Fruit fly (Drosophila melanogaster) whole organism, embryonic: ENCODE results near the gene hook.

ENCODE experiments used
- B-H1 ChIP-seq: fragments of 200-800 bp; sonication (Bioruptor generic); IDR thresholded peaks from 3 replicates; pipeline ENCODE4 v1.3.6; 2022; ENCODE audit warnings: missing biosample characterization, missing genetic modification characterization
- C15 ChIP-seq: fragments of 200-800 bp; sonication (Bioruptor generic); IDR thresholded peaks from 3 replicates; pipeline ENCODE4 v1.3.6; 2022; ENCODE audit warnings: missing biosample characterization, missing genetic modification characterization
- CG12219 ChIP-seq: fragments of 200-800 bp; sonication (Bioruptor generic); optimal IDR thresholded peaks from 3 replicates; lab custom pipeline; 2018; ENCODE audit warnings: missing biosample characterization, mild to moderate bottlenecking, missing genetic modification characterization
- CG14441 ChIP-seq: fragments of 200-800 bp; sonication (Bioruptor generic); IDR thresholded peaks from 2 replicates; pipeline ENCODE4 v1.3.6; 2022; ENCODE audit warnings: missing biosample characterization, missing genetic modification characterization
- CG16863 ChIP-seq: fragments of 200-800 bp; sonication (Bioruptor generic); optimal IDR thresholded peaks from 3 replicates; lab custom pipeline; 2016; ENCODE audit warnings: missing biosample characterization, missing genetic modification characterization
- CG17328 ChIP-seq: fragments of 200-800 bp; sonication (Bioruptor generic); IDR thresholded peaks from 2 replicates; pipeline ENCODE4 v1.3.6; 2022; ENCODE audit warnings: missing biosample characterization, missing genetic modification characterization
- CG17359 ChIP-seq: fragments of 200-800 bp; sonication (Bioruptor generic); optimal IDR thresholded peaks from 3 replicates; lab custom pipeline; 2018; ENCODE audit warnings: missing biosample characterization, mild to moderate bottlenecking, missing genetic modification characterization, moderate library complexity
- CG18599 ChIP-seq: fragments of 200-800 bp; sonication (Bioruptor generic); optimal IDR thresholded peaks from 3 replicates; lab custom pipeline; 2017; ENCODE audit warnings: missing biosample characterization, missing genetic modification characterization, mild to moderate bottlenecking, moderate library complexity, missing genetic modification reagents
- CG33213 ChIP-seq: fragments of 200-800 bp; sonication (Bioruptor generic); optimal IDR thresholded peaks from 3 replicates; lab custom pipeline; 2016; ENCODE audit warnings: missing biosample characterization, missing genetic modification characterization
- CG34422 ChIP-seq: fragments of 200-800 bp; sonication (Bioruptor generic); IDR thresholded peaks from 3 replicates; pipeline ENCODE4 v1.3.6; 2022; ENCODE audit warnings: missing biosample characterization, missing genetic modification characterization
- CG42726 ChIP-seq: fragments of 200-800 bp; sonication (Bioruptor generic); IDR thresholded peaks from 2 replicates; pipeline ENCODE4 v1.3.6; 2022; ENCODE audit warnings: missing biosample characterization, missing genetic modification characterization; ENCODE audit not compliant: partially characterized antibody
- CG4617 ChIP-seq: fragments of 200-800 bp; sonication (Bioruptor generic); optimal IDR thresholded peaks from 3 replicates; lab custom pipeline; 2016; ENCODE audit warnings: missing biosample characterization, missing genetic modification characterization, borderline replicate concordance
- CG4707 ChIP-seq: fragments of 200-800 bp; sonication (Bioruptor generic); optimal IDR thresholded peaks from 2 replicates; lab custom pipeline; 2018; ENCODE audit warnings: missing biosample characterization, mild to moderate bottlenecking, missing genetic modification characterization, moderate library complexity
- CG4820 ChIP-seq: fragments of 200-800 bp; sonication (Bioruptor generic); optimal IDR thresholded peaks from 3 replicates; lab custom pipeline; 2016; ENCODE audit warnings: missing biosample characterization, missing genetic modification characterization
- CG6689 ChIP-seq: fragments of 200-800 bp; sonication (Bioruptor generic); IDR thresholded peaks from 2 replicates; pipeline ENCODE4 v1.3.6; 2022; ENCODE audit warnings: missing biosample characterization, missing genetic modification characterization
- CG7372 ChIP-seq: fragments of 200-800 bp; sonication (Bioruptor generic); IDR thresholded peaks from 2 replicates; pipeline ENCODE4 v1.3.6; 2022; ENCODE audit warnings: missing biosample characterization, missing genetic modification characterization
- CG8359 ChIP-seq: fragments of 200-800 bp; sonication (Bioruptor generic); optimal IDR thresholded peaks from 2 replicates; lab custom pipeline; 2017; ENCODE audit warnings: missing biosample characterization, mild to moderate bottlenecking, missing genetic modification characterization, borderline replicate concordance
- CG8765 ChIP-seq: fragments of 200-800 bp; sonication (Bioruptor generic); IDR thresholded peaks from 2 replicates; pipeline ENCODE4 v1.3.6; 2022; ENCODE audit warnings: missing biosample characterization, missing genetic modification characterization
- CG9727 ChIP-seq: fragments of 200-800 bp; sonication (Bioruptor generic); optimal IDR thresholded peaks from 3 replicates; lab custom pipeline; 2017; ENCODE audit warnings: missing biosample characterization, mild to moderate bottlenecking, missing genetic modification characterization
- CG9932 ChIP-seq: fragments of 200-800 bp; sonication (Bioruptor generic); IDR thresholded peaks from 2 replicates; pipeline ENCODE4 v1.3.6; 2022; ENCODE audit warnings: missing biosample characterization, missing genetic modification characterization
- Deaf1 ChIP-seq: fragments of 200-800 bp; optimal IDR thresholded peaks from 3 replicates; lab custom pipeline; 2019; ENCODE audit warnings: missing biosample characterization, mild to moderate bottlenecking, missing genetic modification characterization, moderate library complexity
- Dek ChIP-seq: fragments of 200-800 bp; sonication (Bioruptor generic); optimal IDR thresholded peaks from 3 replicates; lab custom pipeline; 2019; ENCODE audit warnings: missing biosample characterization, mild to moderate bottlenecking, missing genetic modification characterization, moderate library complexity
- Dip3 ChIP-seq: fragments of 200-800 bp; sonication (Bioruptor generic); optimal IDR thresholded peaks from 3 replicates; lab custom pipeline; 2016; ENCODE audit warnings: missing biosample characterization, missing genetic modification characterization
- Dll ChIP-seq: fragments of 200-800 bp; sonication (Bioruptor generic); IDR thresholded peaks from 4 replicates; pipeline ENCODE4 v1.3.6; 2022; ENCODE audit warnings: missing biosample characterization, missing genetic modification characterization; ENCODE audit not compliant: partially characterized antibody
- GATAe ChIP-seq: fragments of 200-800 bp; sonication (Bioruptor generic); conservative IDR thresholded peaks from 2 replicates; pipeline ENCODE4 v1.3.6; 2022; ENCODE audit warnings: missing biosample characterization, missing genetic modification characterization
- H2.0 ChIP-seq: fragments of 200-800 bp; sonication (Bioruptor generic); IDR thresholded peaks from 2 replicates; pipeline ENCODE4 v1.3.6; 2022; ENCODE audit warnings: missing biosample characterization, missing genetic modification characterization
- HLH4C ChIP-seq: fragments of 200-800 bp; sonication (Bioruptor generic); IDR thresholded peaks from 3 replicates; pipeline ENCODE4 v1.3.6; 2022; ENCODE audit warnings: missing biosample characterization, missing genetic modification characterization; ENCODE audit not compliant: partially characterized antibody
- HLHmδ ChIP-seq: fragments of 200-800 bp; sonication (Bioruptor generic); optimal IDR thresholded peaks from 2 replicates; lab custom pipeline; 2018; ENCODE audit warnings: missing biosample characterization, mild to moderate bottlenecking, missing genetic modification characterization, moderate library complexity
- Lhr ChIP-seq: fragments of 200-800 bp; sonication (Bioruptor generic); optimal IDR thresholded peaks from 3 replicates; lab custom pipeline; 2017; ENCODE audit warnings: mild to moderate bottlenecking, missing biosample characterization, missing genetic modification reagents, missing genetic modification characterization
- MESR4 ChIP-seq: fragments of 200-800 bp; sonication (Bioruptor generic); optimal IDR thresholded peaks from 2 replicates; lab custom pipeline; 2018; ENCODE audit warnings: missing biosample characterization, mild to moderate bottlenecking, missing genetic modification characterization, moderate library complexity
- Myb ChIP-seq: fragments of 200-800 bp; sonication (Bioruptor generic); optimal IDR thresholded peaks from 2 replicates; lab custom pipeline; 2016; ENCODE audit warnings: missing biosample characterization, missing genetic modification characterization
- Poxn ChIP-seq: fragments of 200-800 bp; sonication (Bioruptor generic); IDR thresholded peaks from 2 replicates; pipeline ENCODE4 v1.3.6; 2022; ENCODE audit warnings: missing biosample characterization, missing genetic modification characterization
- Rfx ChIP-seq: fragments of 200-800 bp; sonication (Bioruptor generic); IDR thresholded peaks from 2 replicates; pipeline ENCODE4 v1.3.6; 2022; ENCODE audit warnings: missing biosample characterization, missing genetic modification characterization
- ab ChIP-seq: fragments of 200-800 bp; sonication (Bioruptor generic); optimal IDR thresholded peaks from 2 replicates; lab custom pipeline; 2016; ENCODE audit warnings: missing biosample characterization, missing genetic modification characterization
- ase ChIP-seq: fragments of 200-800 bp; sonication (Bioruptor generic); IDR thresholded peaks from 3 replicates; pipeline ENCODE4 v1.3.6; 2022; ENCODE audit warnings: missing biosample characterization, missing genetic modification characterization
- ash1 ChIP-seq: fragments of 200-800 bp; sonication (Bioruptor generic); optimal IDR thresholded peaks from 2 replicates; lab custom pipeline; 2018; ENCODE audit warnings: missing biosample characterization, mild to moderate bottlenecking, missing genetic modification characterization
- dati ChIP-seq: fragments of 200-800 bp; sonication (Bioruptor generic); IDR thresholded peaks from 2 replicates; pipeline ENCODE4 v1.3.6; 2022; ENCODE audit warnings: missing biosample characterization, missing genetic modification characterization
- dysf ChIP-seq: fragments of 200-800 bp; sonication (Bioruptor generic); IDR thresholded peaks from 3 replicates; pipeline ENCODE4 v1.3.6; 2022; ENCODE audit warnings: missing biosample characterization, missing genetic modification characterization
- gcm2 ChIP-seq: fragments of 200-800 bp; sonication (Bioruptor generic); optimal IDR thresholded peaks from 2 replicates; lab custom pipeline; 2016; ENCODE audit warnings: missing biosample characterization, missing genetic modification characterization
- gro ChIP-seq: fragments of 200-800 bp; sonication (Bioruptor generic); optimal IDR thresholded peaks from 2 replicates; lab custom pipeline; 2016; ENCODE audit warnings: missing biosample characterization, missing genetic modification characterization
- hbn ChIP-seq: fragments of 200-800 bp; sonication (Bioruptor generic); IDR thresholded peaks from 2 replicates; pipeline ENCODE4 v1.3.6; 2022; ENCODE audit warnings: missing biosample characterization, missing genetic modification characterization; ENCODE audit not compliant: partially characterized antibody
- kay ChIP-seq: fragments of 200-800 bp; sonication (Bioruptor generic); optimal IDR thresholded peaks from 2 replicates; lab custom pipeline; 2016; ENCODE audit warnings: missing biosample characterization, missing genetic modification characterization
- maf-S ChIP-seq: fragments of 200-800 bp; sonication (Bioruptor generic); optimal IDR thresholded peaks from 2 replicates; lab custom pipeline; 2016; ENCODE audit warnings: missing biosample characterization, missing genetic modification characterization
- run ChIP-seq: fragments of 200-800 bp; sonication (Bioruptor generic); optimal IDR thresholded peaks from 3 replicates; lab custom pipeline; 2018; ENCODE audit warnings: missing biosample characterization, mild to moderate bottlenecking, missing genetic modification characterization
- sc ChIP-seq, 3 experiments: fragments of >200 bp in 2 of 3; fragments of 200-800 bp in 1 of 3; sonication (Bioruptor generic) in 1 of 3; optimal IDR thresholded peaks; 2 replicates in 2 of 3; 3 replicates in 1 of 3; lab custom pipeline; 2017; ENCODE audit warnings: mild to moderate bottlenecking in 1 of 3, missing biosample characterization in 1 of 3, missing genetic modification characterization in 1 of 3, missing genetic modification reagents in 1 of 3
- sug ChIP-seq: fragments of 200-800 bp; optimal IDR thresholded peaks from 2 replicates; lab custom pipeline; 2019; ENCODE audit warnings: missing biosample characterization, mild to moderate bottlenecking, missing genetic modification characterization, moderate library complexity
- tap ChIP-seq: fragments of 200-800 bp; optimal IDR thresholded peaks from 3 replicates; lab custom pipeline; 2019; ENCODE audit warnings: missing biosample characterization, mild to moderate bottlenecking, missing genetic modification characterization, moderate library complexity
- vnd ChIP-seq: fragments of 200-800 bp; sonication (Bioruptor generic); IDR thresholded peaks from 3 replicates; pipeline ENCODE4 v1.3.6; 2022; ENCODE audit warnings: missing biosample characterization, missing genetic modification characterization; ENCODE audit not compliant: partially characterized antibody

hook gene

DNA sequence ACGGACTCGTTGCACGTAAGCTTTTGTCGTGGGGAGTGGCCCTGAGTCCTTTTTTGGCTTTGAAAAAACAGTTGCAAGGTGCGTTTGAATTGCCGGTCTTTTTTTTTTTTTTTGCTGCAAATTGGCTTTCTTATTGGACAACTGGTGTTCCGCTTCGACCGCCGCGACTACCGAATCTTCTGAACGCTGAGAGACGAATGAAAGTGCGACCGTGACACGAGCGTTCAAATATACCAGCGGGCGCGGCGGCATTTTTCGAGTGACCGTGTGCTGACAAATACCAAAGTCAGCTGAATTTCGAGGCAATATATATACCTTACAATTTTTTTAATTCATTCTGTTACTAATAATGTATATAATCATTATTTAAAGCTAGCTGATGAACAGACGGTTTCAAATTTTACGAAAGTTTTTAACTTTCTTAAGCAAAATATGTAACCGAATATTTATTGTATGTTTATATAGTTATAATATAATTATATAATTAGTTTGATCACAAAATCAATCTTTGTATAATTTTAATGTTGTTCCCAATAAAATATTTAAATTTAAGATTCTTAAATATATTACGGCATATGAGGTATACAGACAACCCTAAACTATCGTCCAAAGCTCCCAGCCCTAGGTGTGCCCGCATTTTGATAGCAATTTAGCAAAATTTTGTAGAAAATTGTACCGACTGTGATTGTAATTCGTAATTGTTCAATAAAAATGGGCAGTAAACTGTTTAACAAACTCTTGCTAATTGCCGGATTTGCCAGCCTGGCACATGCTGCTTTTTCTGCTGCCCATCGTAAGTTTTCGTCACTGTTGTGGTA, 46.0 kb downstream of the hook start, which contains the start of the genes Swip-1 and EMC5 (continued):
- TF ChIP-seq kay (GFP tag; lab: Kevin White, UChicago), result peak; percentile 16
- peak; percentile 31 for TF ChIP-seq run (tag; lab: Kevin White, UChicago)
- TF ChIP-seq CG7372, result no peak
- TF ChIP-seq GATAe (GFP tag; lab: Robert Waterston, UW), result no peak
- peak; percentile 43 for TF ChIP-seq CG4820
- 0 out of 3 replicates have a peak, but pooled peaks have one; percentile 25 for TF ChIP-seq C15 (GFP tag; lab: Robert Waterston, UW)
- TF ChIP-seq sc (optimal IDR thresholded peaks at IDR 0.05; lab: Kevin White, UChicago), result no peak
- peak; percentile 7 for TF ChIP-seq sc (GFP tag; optimal IDR thresholded peaks at IDR 0.05; lab: Kevin White, UChicago)
- TF ChIP-seq HLH4C, result peak; percentile 53; the same call in 1 of the 3 replicates
- peak; percentile 69 for TF ChIP-seq HLHmδ (GFP tag; lab: Kevin White, UChicago)
- no peak for TF ChIP-seq CG4707 (GFP tag; lab: Kevin White, UChicago)
- TF ChIP-seq CG34422 (GFP tag; lab: Robert Waterston, UW), result peak; percentile 36; the same call in 2 of the 3 replicates
- peak; percentile 1 for TF ChIP-seq Lhr (GFP tag; lab: Kevin White, UChicago)
- peak; percentile 40; the same call in 1 of the 2 replicates for TF ChIP-seq hbn
- no peak for TF ChIP-seq CG16863 (GFP tag; lab: Kevin White, UChicago)
- TF ChIP-seq Poxn (GFP tag; lab: Robert Waterston, UW), result 0 out of 2 replicates have a peak, but pooled peaks have one; percentile 10
- no peak for TF ChIP-seq dati (GFP tag; lab: Robert Waterston, UW)
- TF ChIP-seq CG4617 (GFP tag; lab: Kevin White, UChicago), result peak; percentile 52
- TF ChIP-seq CG42726, result peak; percentile 72
- no peak; the same call in 1 of the 2 replicates for TF ChIP-seq H2.0
- peak; percentile 87 for TF ChIP-seq CG9932 (GFP tag; lab: Robert Waterston, UW)
- peak; percentile 47 for TF ChIP-seq CG18599
- no peak for TF ChIP-seq Myb (GFP tag; lab: Kevin White, UChicago)
- TF ChIP-seq CG9727, result peak; percentile 70
- TF ChIP-seq Dip3 (GFP tag; lab: Kevin White, UChicago), result no peak
- TF ChIP-seq CG8765, result no peak
- no peak for TF ChIP-seq gcm2 (GFP tag; lab: Kevin White, UChicago)
- TF ChIP-seq vnd, result peak; percentile 53; the same call in 1 of the 3 replicates
- TF ChIP-seq CG6689 (GFP tag; lab: Robert Waterston, UW), result peak; percentile 66
- TF ChIP-seq gro, result no peak
- peak; percentile 78 for TF ChIP-seq Dll (GFP tag; lab: Robert Waterston, UW)
- peak; percentile 17; the same call in 1 of the 3 replicates for TF ChIP-seq B-H1 (GFP tag; lab: Robert Waterston, UW)
- TF ChIP-seq CG17328 (GFP tag; lab: Robert Waterston, UW), result no peak; the same call in 1 of the 2 replicates
- TF ChIP-seq CG12219 (GFP tag; lab: Kevin White, UChicago), result peak; percentile 11
- TF ChIP-seq MESR4 (GFP tag; lab: Kevin White, UChicago), result peak; percentile 73
- no peak for TF ChIP-seq CG33213 (GFP tag; lab: Kevin White, UChicago)
- TF ChIP-seq Deaf1 (tag; lab: Kevin White, UChicago), result peak; percentile 66
- TF ChIP-seq Rfx, result peak; percentile 78
- TF ChIP-seq maf-S, result no peak
- TF ChIP-seq tap (tag; lab: Kevin White, UChicago), result peak; percentile 45
- TF ChIP-seq CG8359 (GFP tag; lab: Kevin White, UChicago), result no peak
- peak; percentile 41 for TF ChIP-seq CG17359
- TF ChIP-seq ash1 (GFP tag; lab: Kevin White, UChicago), result no peak
- peak; percentile 18; the same call in 1 of the 3 replicates for TF ChIP-seq ase
- TF ChIP-seq ab (GFP tag; lab: Kevin White, UChicago), result no peak
- TF ChIP-seq dysf (GFP tag; lab: Robert Waterston, UW), result peak; percentile 73
- peak; percentile 68 for TF ChIP-seq Dek
- peak; percentile 73 for TF ChIP-seq sug (tag; lab: Kevin White, UChicago)
- peak; percentile 19; the same call in 1 of the 2 replicates for TF ChIP-seq CG14441 (GFP tag; lab: Robert Waterston, UW)
